Fruit fly (Drosophila melanogaster) ovary, adult (tissue): Measurements from ENCODE around the gene CG33630.
A peak's percentile ranks its signal among the peaks of the same experiment; 100 is the strongest.

Experiments
- CG17801 ChIP-seq: fragments of 200-800 bp; optimal IDR thresholded peaks from 2 replicates; lab custom pipeline; 2019; ENCODE audit warnings: missing biosample characterization, mild to moderate bottlenecking, missing genetic modification characterization, moderate library complexity; ENCODE audit not compliant: partially characterized antibody

The CG33630 gene

dm6 chr3R:10062324-10062723 lies at the start of gene CG33630:
Gene CG33630, plus strand, starts transcription at chr3R:10062624.
- TF ChIP-seq CG17801 = no peak

- no peak for TF ChIP-seq CG17801
Observed at dm6 chr3R:10024032-10024712, 38.3 kb upstream of the CG33630 start.

- no peak for TF ChIP-seq CG17801
Observed at dm6 chr3R:10025050-10025449, 37.4 kb upstream of the CG33630 start, which contains the start of gene CG31407. Gene CG31407, minus strand, starts transcription at chr3R:10025150.

dm6 chr3R:10028378-10028777 lies 34.0 kb upstream of the CG33630 start:
- TF ChIP-seq CG17801 = no peak

- no peak for TF ChIP-seq CG17801
Observed at dm6 chr3R:10031480-10031879, 30.9 kb upstream of the CG33630 start.

dm6 chr3R:10032951-10033720 lies 29.3 kb upstream of the CG33630 start:
- no peak for TF ChIP-seq CG17801

dm6 chr3R:10034995-10035446 lies 27.4 kb upstream of the CG33630 start:
- TF ChIP-seq CG17801 = no peak

dm6 chr3R:10035765-10036164 lies 26.7 kb upstream of the CG33630 start:
- TF ChIP-seq CG17801 = no peak

- TF ChIP-seq CG17801 = no peak
Observed at dm6 chr3R:10039188-10039587, 23.2 kb upstream of the CG33630 start.

dm6 chr3R:10040505-10040904 lies 21.9 kb upstream of the CG33630 start:
- TF ChIP-seq CG17801 = no peak

- no peak for TF ChIP-seq CG17801
Observed at dm6 chr3R:10042024-10042663, 20.3 kb upstream of the CG33630 start.

- peak; percentile 87 for TF ChIP-seq CG17801
Observed at dm6 chr3R:10042664-10043372, 19.6 kb upstream of the CG33630 start, which contains the start of the genes Mical and CG3909. Gene Mical, minus strand, starts transcription at chr3R:10042895. Gene CG3909, plus strand, starts transcription at chr3R:10043270.

dm6 chr3R:10045343-10045742 lies 17.1 kb upstream of the CG33630 start, which contains the start of the genes CG11722 and mtTFB2:
Gene CG11722, minus strand, starts transcription at chr3R:10045542.
Gene mtTFB2, plus strand, starts transcription at chr3R:10045574.
- peak; percentile 40 for TF ChIP-seq CG17801

dm6 chr3R:10048035-10048774 lies 14.2 kb upstream of the CG33630 start:
- TF ChIP-seq CG17801 = no peak

- TF ChIP-seq CG17801 = no peak
Observed at dm6 chr3R:10048775-10048841, 13.8 kb upstream of the CG33630 start, which contains the start of gene CG12811. Gene CG12811, minus strand, starts transcription at chr3R:10048797.

dm6 chr3R:10048842-10049527 lies 13.4 kb upstream of the CG33630 start, which contains the start of gene ohgt:
Gene ohgt, plus strand, starts transcription at chr3R:10049199.
- TF ChIP-seq CG17801 = peak; percentile 8
